Worm (Caenorhabditis elegans) whole organism, young adult: ENCODE results near the gene nrps-1.

Source experiments
- F22D6.2 ChIP-seq: sonication (generic microtip); optimal IDR thresholded peaks from 2 replicates; lab custom pipeline; 2016; ENCODE audit warnings: mild to moderate bottlenecking, missing genetic modification characterization, missing compliant biosample characterization
- Y56A3A.18 ChIP-seq: fragments of 200-800 bp; sonication (Bioruptor generic); IDR thresholded peaks from 2 replicates; pipeline ENCODE4 v1.3.6; 2022; ENCODE audit warnings: missing genetic modification reagents, missing genetic modification characterization, missing compliant biosample characterization
- ama-1 ChIP-seq, 3 experiments: fragments of 150-350 bp in 1 of 3; sonication (generic microtip) in 2 of 3; optimal IDR thresholded peaks; 2 replicates each; lab custom pipeline; 2014 to 2018; ENCODE audit warnings: missing biosample characterization in 2 of 3, missing genetic modification characterization in 2 of 3, missing genetic modification reagents in 2 of 3
- attf-5 ChIP-seq: fragments of 200-800 bp; sonication (Bioruptor generic); optimal IDR thresholded peaks from 2 replicates; lab custom pipeline; 2018; ENCODE audit warnings: mild to moderate bottlenecking, missing genetic modification characterization, missing compliant biosample characterization
- bed-1 ChIP-seq: fragments of 200-800 bp; sonication (Bioruptor generic); IDR thresholded peaks from 2 replicates; pipeline ENCODE4 v1.3.6; 2022; ENCODE audit warnings: missing genetic modification reagents, missing genetic modification characterization, missing compliant biosample characterization
- cebp-2 ChIP-seq: fragments of 200-800 bp; sonication (Bioruptor generic); IDR thresholded peaks from 2 replicates; pipeline ENCODE4 v1.3.6; 2022; ENCODE audit warnings: missing genetic modification characterization, missing compliant biosample characterization
- ceh-100 ChIP-seq: fragments of 200-800 bp; sonication (Bioruptor generic); IDR thresholded peaks from 2 replicates; pipeline ENCODE4 v1.3.6; 2022; ENCODE audit warnings: missing genetic modification reagents, missing genetic modification characterization, missing compliant biosample characterization
- ekl-4 ChIP-seq: fragments of 200-800 bp; sonication (Bioruptor generic); IDR thresholded peaks from 2 replicates; pipeline ENCODE4 v1.3.6; 2022; ENCODE audit warnings: missing genetic modification reagents, missing genetic modification characterization, missing compliant biosample characterization
- nfya-1 ChIP-seq: sonication (generic microtip); optimal IDR thresholded peaks from 2 replicates; lab custom pipeline; 2017; ENCODE audit warnings: antibody characterized with exemption, missing compliant biosample characterization, missing genetic modification characterization, borderline replicate concordance; ENCODE audit not compliant: insufficient read depth
- nhr-120 ChIP-seq: fragments of 200-800 bp; sonication (Bioruptor generic); IDR thresholded peaks from 2 replicates; pipeline ENCODE4 v1.3.6; 2022; ENCODE audit warnings: missing genetic modification characterization, missing compliant biosample characterization
- snpc-1.1 ChIP-seq: sonication (generic microtip); optimal IDR thresholded peaks from 2 replicates; lab custom pipeline; 2017; ENCODE audit warnings: missing genetic modification characterization, mild to moderate bottlenecking, missing compliant biosample characterization, antibody characterized with exemption, moderate library complexity, missing genotype, missing genetic modification reagents; ENCODE audit not compliant: insufficient read depth
- snpc-4 ChIP-seq, 5 experiments: fragments of 150-350 bp in 1 of 5; sonication (generic microtip) in 4 of 5; optimal IDR thresholded peaks; 2 replicates each; lab custom pipeline; 2014 to 2018; ENCODE audit warnings: missing genetic modification characterization in 5 of 5, missing biosample characterization in 3 of 5, antibody characterized with exemption in 2 of 5, mild to moderate bottlenecking in 2 of 5, missing compliant biosample characterization in 2 of 5, missing genotype in 2 of 5, moderate library complexity in 2 of 5, missing genetic modification reagents in 1 of 5
- somi-1 ChIP-seq: fragments of 200-800 bp; sonication (Bioruptor generic); optimal IDR thresholded peaks from 2 replicates; lab custom pipeline; 2018; ENCODE audit warnings: mild to moderate bottlenecking, missing genetic modification characterization, missing compliant biosample characterization
- unc-62 ChIP-seq: fragments of 150-350 bp; optimal IDR thresholded peaks from 2 replicates; lab custom pipeline; 2014; ENCODE audit warnings: missing biosample characterization, missing genetic modification reagents, missing genetic modification characterization

DNA sequence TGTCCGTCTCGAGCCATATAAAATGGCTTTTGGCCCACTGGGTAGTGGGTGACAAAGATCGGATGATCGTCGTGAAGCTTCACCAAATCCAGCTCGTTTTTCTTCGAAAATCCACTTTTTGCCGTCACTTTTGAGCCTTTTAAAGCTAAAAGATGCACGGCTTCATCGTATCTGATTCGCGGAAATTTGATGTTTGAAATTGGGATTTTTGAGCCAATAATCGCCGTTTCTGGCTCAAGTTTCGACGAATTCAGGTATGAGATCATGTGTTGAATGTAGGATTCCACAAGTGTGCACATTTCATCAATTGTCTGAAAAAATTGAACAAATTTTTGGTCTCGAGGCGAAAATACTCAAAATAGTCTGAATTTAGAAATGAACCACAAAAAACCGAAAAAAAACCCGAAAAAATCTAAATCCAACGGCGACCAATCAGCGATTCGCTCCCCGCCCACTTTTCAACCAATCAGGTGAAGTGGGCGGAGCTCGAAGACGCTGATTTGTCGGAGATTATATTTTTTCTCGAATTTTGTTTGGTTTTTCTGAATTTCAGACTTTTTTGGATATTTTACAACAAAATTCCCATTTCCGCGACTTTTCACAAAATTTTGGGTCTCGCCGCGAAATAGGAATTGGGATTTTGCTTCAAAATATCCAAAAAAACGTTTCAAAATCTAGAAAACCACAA lies 45.7 kb upstream of the nrps-1 start:
- no peak for TF ChIP-seq cebp-2 (GFP tag; lab: Robert Waterston, UW)
- no peak for TF ChIP-seq nfya-1 (tag; lab: Kevin White, UChicago)
- TF ChIP-seq nhr-120 (GFP tag; lab: Robert Waterston, UW): no peak
- no peak for TF ChIP-seq F22D6.2 (tag; lab: Kevin White, UChicago)
- no peak for TF ChIP-seq Y56A3A.18
- no peak for TF ChIP-seq ama-1 (optimal IDR thresholded peaks at IDR 0.05; lab: Kevin White, UChicago)
- TF ChIP-seq ama-1 (GFP tag; optimal IDR thresholded peaks at IDR 0.05; lab: Kevin White, UChicago): no peak
- no peak for TF ChIP-seq snpc-4 (GFP tag; optimal IDR thresholded peaks at IDR 0.05; lab: Kevin White, UChicago)
- TF ChIP-seq snpc-4 (tag; optimal IDR thresholded peaks at IDR 0.05; lab: Kevin White, UChicago): no peak
- TF ChIP-seq snpc-1.1 (tag; lab: Kevin White, UChicago): no peak
- TF ChIP-seq ceh-100 (GFP tag; lab: Robert Waterston, UW): no peak
- TF ChIP-seq ekl-4 (GFP tag; lab: Robert Waterston, UW): no peak
- TF ChIP-seq somi-1 (GFP tag; lab: Kevin White, UChicago): no peak
- no peak for TF ChIP-seq attf-5 (GFP tag; lab: Kevin White, UChicago)
- TF ChIP-seq bed-1 (GFP tag; lab: Robert Waterston, UW): no peak
- TF ChIP-seq unc-62 (GFP tag; lab: Kevin White, UChicago): no peak
